Fruit fly (Drosophila melanogaster) whole organism, embryonic: ENCODE data around the gene CG42841.

Source experiments
- Abd-B ChIP-seq: fragments of 200-800 bp; sonication (Bioruptor generic); optimal IDR thresholded peaks from 2 replicates; lab custom pipeline; 2018; ENCODE audit warnings: missing biosample characterization, mild to moderate bottlenecking, missing genetic modification characterization, moderate library complexity
- Atf-2 ChIP-seq: fragments of 200-800 bp; sonication (Bioruptor generic); optimal IDR thresholded peaks from 2 replicates; lab custom pipeline; 2016; ENCODE audit warnings: missing biosample characterization, missing genetic modification characterization
- B-H2 ChIP-seq: fragments of 200-800 bp; sonication (Bioruptor generic); optimal IDR thresholded peaks from 2 replicates; lab custom pipeline; 2018; ENCODE audit warnings: missing biosample characterization, mild to moderate bottlenecking, missing genetic modification characterization
- CG10543 ChIP-seq: fragments of 200-800 bp; sonication (Bioruptor generic); optimal IDR thresholded peaks from 3 replicates; lab custom pipeline; 2017; ENCODE audit warnings: missing biosample characterization, mild to moderate bottlenecking, missing genetic modification characterization, moderate library complexity
- CG11247 ChIP-seq: fragments of 200-800 bp; sonication (Bioruptor generic); IDR thresholded peaks from 2 replicates; pipeline ENCODE4 v1.3.6; 2022; ENCODE audit warnings: missing biosample characterization, missing genetic modification characterization
- CG11695 ChIP-seq: fragments of 200-800 bp; sonication (Bioruptor generic); IDR thresholded peaks from 3 replicates; pipeline ENCODE4 v1.3.6; 2022; ENCODE audit warnings: missing biosample characterization, missing genetic modification characterization
- CG12236 ChIP-seq: fragments of 200-800 bp; sonication (Bioruptor generic); optimal IDR thresholded peaks from 2 replicates; lab custom pipeline; 2016; ENCODE audit warnings: missing biosample characterization, missing genetic modification characterization
- CG12391 ChIP-seq: fragments of 200-800 bp; sonication (Bioruptor generic); optimal IDR thresholded peaks from 3 replicates; lab custom pipeline; 2018; ENCODE audit warnings: missing biosample characterization, mild to moderate bottlenecking, missing genetic modification characterization, moderate library complexity
- CG12659 ChIP-seq: fragments of 200-800 bp; sonication (Bioruptor generic); optimal IDR thresholded peaks from 3 replicates; lab custom pipeline; 2017; ENCODE audit warnings: mild to moderate bottlenecking, missing biosample characterization, missing genetic modification reagents, missing genetic modification characterization
- CG18011 ChIP-seq: fragments of 200-800 bp; sonication (Bioruptor generic); optimal IDR thresholded peaks from 2 replicates; lab custom pipeline; 2017; ENCODE audit warnings: missing biosample characterization, missing genetic modification characterization, mild to moderate bottlenecking, moderate library complexity, missing genotype
- CG30020 ChIP-seq: fragments of 200-800 bp; optimal IDR thresholded peaks from 2 replicates; lab custom pipeline; 2019; ENCODE audit warnings: missing biosample characterization, mild to moderate bottlenecking, missing genetic modification characterization, moderate library complexity
- CG34224 ChIP-seq: fragments of 200-800 bp; sonication (Bioruptor generic); IDR thresholded peaks from 3 replicates; pipeline ENCODE4 v1.3.6; 2022; ENCODE audit warnings: missing biosample characterization, missing genetic modification characterization; ENCODE audit not compliant: partially characterized antibody
- CG6791 ChIP-seq: fragments of 200-800 bp; sonication (Bioruptor generic); IDR thresholded peaks from 3 replicates; pipeline ENCODE4 v1.3.6; 2022; ENCODE audit warnings: missing biosample characterization, missing genetic modification characterization; ENCODE audit not compliant: partially characterized antibody
- CG7786 ChIP-seq: fragments of 200-800 bp; sonication (Bioruptor generic); optimal IDR thresholded peaks from 2 replicates; lab custom pipeline; 2016; ENCODE audit warnings: missing biosample characterization, missing genetic modification characterization
- D19B ChIP-seq: fragments of 200-800 bp; sonication (Bioruptor generic); optimal IDR thresholded peaks from 2 replicates; lab custom pipeline; 2017; ENCODE audit warnings: missing biosample characterization, mild to moderate bottlenecking, missing genetic modification characterization
- Doc2 ChIP-seq: fragments of 200-800 bp; sonication (Bioruptor generic); IDR thresholded peaks from 2 replicates; pipeline ENCODE4 v1.3.6; 2022; ENCODE audit warnings: missing biosample characterization, missing genetic modification characterization
- Gug ChIP-seq: fragments of 200-800 bp; sonication (Bioruptor generic); IDR thresholded peaks from 4 replicates; pipeline ENCODE4 v1.3.6; 2022; ENCODE audit warnings: missing biosample characterization, missing genetic modification characterization
- Hey ChIP-seq: fragments of 200-800 bp; sonication (Bioruptor generic); optimal IDR thresholded peaks from 3 replicates; lab custom pipeline; 2018; ENCODE audit warnings: missing biosample characterization, mild to moderate bottlenecking, missing genetic modification characterization
- HmgZ ChIP-seq: fragments of 200-800 bp; sonication (Bioruptor generic); optimal IDR thresholded peaks from 2 replicates; lab custom pipeline; 2018; ENCODE audit warnings: missing biosample characterization, mild to moderate bottlenecking, missing genetic modification characterization
- MBD-R2 ChIP-seq: fragments of 200-800 bp; sonication (Bioruptor generic); IDR thresholded peaks from 2 replicates; pipeline ENCODE4 v1.3.6; 2022; ENCODE audit warnings: missing biosample characterization, missing genetic modification characterization
- Med ChIP-seq: fragments of 200-800 bp; sonication (Bioruptor generic); peaks from one replicate; lab custom pipeline; 2016; ENCODE audit warnings: missing biosample characterization, missing genetic modification characterization, mild to moderate bottlenecking, inconsistent platforms, moderate library complexity
- NC2β ChIP-seq: fragments of 200-800 bp; sonication (Bioruptor generic); optimal IDR thresholded peaks from 2 replicates; lab custom pipeline; 2016; ENCODE audit warnings: missing biosample characterization, missing genetic modification characterization
- NFAT ChIP-seq: fragments of 200-800 bp; sonication (Bioruptor generic); IDR thresholded peaks from 2 replicates; pipeline ENCODE4 v1.3.6; 2022; ENCODE audit warnings: missing biosample characterization, missing genetic modification characterization
- Pdp1 ChIP-seq, 2 experiments: fragments of 200-800 bp; sonication (Bioruptor generic); optimal IDR thresholded peaks; 3 replicates each; lab custom pipeline; 2016; ENCODE audit warnings: missing biosample characterization in 2 of 2, missing genetic modification characterization in 2 of 2, mild to moderate bottlenecking in 1 of 2, moderate library complexity in 1 of 2
- Scr ChIP-seq: fragments of 200-800 bp; sonication (Bioruptor generic); IDR thresholded peaks from 2 replicates; pipeline ENCODE4 v1.3.6; 2022; ENCODE audit warnings: missing biosample characterization, missing genetic modification characterization; ENCODE audit not compliant: partially characterized antibody
- Sox102F ChIP-seq: fragments of 200-800 bp; sonication (Bioruptor generic); optimal IDR thresholded peaks from 2 replicates; lab custom pipeline; 2018; ENCODE audit warnings: missing biosample characterization, mild to moderate bottlenecking, missing genetic modification characterization, moderate library complexity
- Trl ChIP-seq, 3 experiments: fragments of >200 bp in 2 of 3; fragments of 200-800 bp in 1 of 3; sonication (Bioruptor generic) in 1 of 3; optimal IDR thresholded peaks; 2 replicates in 1 of 3; 3 replicates in 2 of 3; lab custom pipeline; 2016 to 2017; ENCODE audit warnings: missing biosample characterization in 1 of 3, missing genetic modification characterization in 1 of 3
- crol ChIP-seq: fragments of 200-800 bp; sonication (Bioruptor generic); IDR thresholded peaks from 2 replicates; pipeline ENCODE4 v1.3.6; 2022; ENCODE audit warnings: missing biosample characterization, missing genetic modification characterization
- cwo ChIP-seq: fragments of 200-800 bp; sonication (Bioruptor generic); optimal IDR thresholded peaks from 3 replicates; lab custom pipeline; 2017; ENCODE audit warnings: missing biosample characterization, missing genetic modification characterization, mild to moderate bottlenecking, moderate library complexity, missing genetic modification reagents
- exex ChIP-seq: fragments of 200-800 bp; sonication (Bioruptor generic); optimal IDR thresholded peaks from 4 replicates; lab custom pipeline; 2018; ENCODE audit warnings: missing biosample characterization, mild to moderate bottlenecking, missing genetic modification characterization, moderate library complexity
- eyg ChIP-seq: fragments of 200-800 bp; sonication (Bioruptor generic); optimal IDR thresholded peaks from 3 replicates; lab custom pipeline; 2016; ENCODE audit warnings: missing biosample characterization, missing genetic modification characterization
- lbe ChIP-seq: fragments of 200-800 bp; sonication (Bioruptor generic); optimal IDR thresholded peaks from 2 replicates; lab custom pipeline; 2016; ENCODE audit warnings: missing biosample characterization, mild to moderate bottlenecking, missing genetic modification characterization
- mam ChIP-seq: fragments of 200-800 bp; sonication (Bioruptor generic); optimal IDR thresholded peaks from 3 replicates; lab custom pipeline; 2016; ENCODE audit warnings: missing biosample characterization, missing genetic modification characterization
- mirr ChIP-seq: fragments of 200-800 bp; sonication (Bioruptor generic); optimal IDR thresholded peaks from 3 replicates; lab custom pipeline; 2018; ENCODE audit warnings: missing biosample characterization, mild to moderate bottlenecking, missing genetic modification characterization
- oc ChIP-seq: fragments of 200-800 bp; sonication (Bioruptor generic); optimal IDR thresholded peaks from 2 replicates; lab custom pipeline; 2018; ENCODE audit warnings: missing biosample characterization, mild to moderate bottlenecking, missing genetic modification characterization, moderate library complexity
- otp ChIP-seq: fragments of 200-800 bp; sonication (Bioruptor generic); IDR thresholded peaks from 3 replicates; pipeline ENCODE4, ENCODE4 v1.3.6; 2022; ENCODE audit warnings: missing biosample characterization, missing genetic modification characterization
- pho ChIP-seq: fragments of 200-800 bp; sonication (Bioruptor generic); optimal IDR thresholded peaks from 2 replicates; lab custom pipeline; 2016; ENCODE audit warnings: missing biosample characterization, missing genetic modification characterization
- pum ChIP-seq: fragments of 200-800 bp; sonication (Bioruptor generic); optimal IDR thresholded peaks from 2 replicates; lab custom pipeline; 2016; ENCODE audit warnings: missing biosample characterization, missing genetic modification characterization
- ranshi ChIP-seq: fragments of 200-800 bp; sonication (Bioruptor generic); IDR thresholded peaks from 2 replicates; pipeline ENCODE4 v1.3.6; 2022; ENCODE audit warnings: missing biosample characterization, missing genetic modification characterization
- rib ChIP-seq: fragments of 200-800 bp; sonication (Bioruptor generic); IDR thresholded peaks from 2 replicates; pipeline ENCODE4 v1.3.6; 2022; ENCODE audit warnings: missing biosample characterization, missing genetic modification characterization
- slbo ChIP-seq: fragments of 200-800 bp; sonication (Bioruptor generic); IDR thresholded peaks from 2 replicates; pipeline ENCODE4 v1.3.6; 2022; ENCODE audit warnings: missing biosample characterization, missing genetic modification characterization
- sug ChIP-seq: fragments of 200-800 bp; optimal IDR thresholded peaks from 2 replicates; lab custom pipeline; 2019; ENCODE audit warnings: missing biosample characterization, mild to moderate bottlenecking, missing genetic modification characterization, moderate library complexity
- tin ChIP-seq: fragments of 200-800 bp; sonication (Bioruptor generic); optimal IDR thresholded peaks from 3 replicates; lab custom pipeline; 2016; ENCODE audit warnings: missing biosample characterization, missing genetic modification characterization
- trem ChIP-seq: fragments of 200-800 bp; optimal IDR thresholded peaks from 3 replicates; lab custom pipeline; 2019; ENCODE audit warnings: missing biosample characterization, mild to moderate bottlenecking, missing genetic modification characterization, moderate library complexity
- vvl ChIP-seq: fragments of 200-800 bp; sonication (Bioruptor generic); IDR thresholded peaks from 2 replicates; pipeline ENCODE4 v1.3.6; 2022; ENCODE audit warnings: missing biosample characterization, missing genetic modification characterization
- wor ChIP-seq: fragments of 200-800 bp; sonication (Bioruptor generic); IDR thresholded peaks from 2 replicates; pipeline ENCODE4 v1.3.6; 2022; ENCODE audit warnings: missing biosample characterization, missing genetic modification characterization

Gene CG42841

DNA sequence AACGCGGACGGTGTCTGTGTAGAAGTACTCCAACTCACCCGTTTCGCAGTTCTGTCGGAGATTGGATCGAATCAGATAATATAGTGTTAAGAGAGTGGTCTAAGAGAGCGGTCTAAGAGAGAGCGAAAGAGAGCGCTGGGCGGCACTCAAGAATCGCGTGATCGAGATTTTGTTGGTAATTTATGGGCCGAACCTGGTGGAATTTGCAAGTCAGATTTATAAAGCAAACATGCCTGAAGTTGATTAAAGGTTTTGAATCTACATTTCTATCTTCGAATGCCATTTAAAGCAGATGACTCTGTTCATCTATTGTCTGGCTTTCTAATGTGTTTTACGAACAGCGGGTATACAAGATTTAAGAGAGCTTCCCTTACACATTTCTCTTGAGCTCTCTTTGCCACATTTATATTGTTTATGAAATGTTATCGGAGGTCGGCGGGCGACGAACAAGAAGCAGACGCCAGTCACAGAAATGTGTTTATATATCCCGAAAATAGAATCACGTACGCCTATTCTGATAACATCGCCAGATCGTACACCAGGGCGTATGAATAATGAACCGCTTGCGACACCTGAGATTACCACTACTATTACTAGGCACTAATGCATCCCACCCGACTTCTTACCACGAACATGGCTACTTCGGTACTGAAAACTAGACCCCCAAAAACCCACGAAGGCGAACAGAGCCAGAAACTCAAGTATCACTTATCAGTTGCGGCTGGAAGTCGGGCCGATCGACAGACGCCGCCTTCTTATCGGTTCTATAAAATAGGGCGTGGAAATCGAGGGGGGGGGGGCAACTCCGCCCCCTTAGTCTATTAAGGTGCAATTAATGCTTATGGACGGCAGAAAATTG is 37.8 kb downstream of the CG42841 start (continued):
- TF ChIP-seq CG12391 (no peak), mirr (GFP tag; lab: Kevin White, UChicago) (peak; percentile 67), Scr (0 out of 2 replicates have a peak, but pooled peaks have one; percentile 22), Sox102F (no peak), Atf-2 (GFP tag; lab: Kevin White, UChicago) (no peak)
- TF ChIP-seq, all 482 proteins: peak for 51

DNA sequence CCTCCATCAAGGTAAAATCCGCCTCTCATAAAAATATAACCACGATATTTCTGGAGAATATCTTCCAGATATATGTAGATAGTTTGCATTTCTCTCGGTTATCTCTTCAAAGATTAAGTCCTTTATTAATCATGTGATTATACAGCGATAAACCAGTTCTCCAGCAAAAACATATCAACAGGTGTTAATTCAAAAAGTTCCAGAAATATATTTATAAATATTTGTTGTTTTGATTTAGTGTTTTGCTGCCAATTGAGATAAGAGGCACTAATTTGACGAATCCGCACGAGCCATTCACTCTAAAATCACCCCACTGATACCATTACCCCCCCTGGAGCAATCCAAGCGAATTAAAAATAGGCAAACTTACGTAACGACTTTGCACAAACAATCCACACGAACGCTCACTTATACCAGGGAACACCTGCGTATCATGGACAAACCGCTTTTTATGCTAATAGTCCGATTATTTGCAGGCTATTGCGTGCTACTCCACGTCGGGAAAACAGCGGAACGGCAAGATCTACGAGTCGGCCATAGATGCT is 40.8 kb downstream of the CG42841 start:
- TF ChIP-seq HmgZ (peak; percentile 10), rib (GFP tag; lab: Robert Waterston, UW) (peak; percentile 15; the same call in 1 of the 2 replicates), Pdp1 (GFP tag; optimal IDR thresholded peaks at IDR 0.05; lab: Kevin White, UChicago) (peak in 1 of 2 experiments; percentile 90), wor (GFP tag; lab: Robert Waterston, UW) (no peak), Med (GFP tag; lab: Kevin White, UChicago) (peak; percentile 63), pho (no peak), Hey (tag; lab: Kevin White, UChicago) (peak; percentile 84), B-H2 (peak; percentile 66), otp (GFP tag; lab: Robert Waterston, UW) (0 out of 3 replicates have a peak, but pooled peaks have one; percentile 37), ranshi (no peak), vvl (GFP tag; lab: Robert Waterston, UW) (peak; percentile 22; the same call in 1 of the 2 replicates), CG11695 (GFP tag; lab: Robert Waterston, UW) (no peak), CG34224 (no peak; the same call in 2 of the 3 replicates), cwo (GFP tag; lab: Kevin White, UChicago) (peak; percentile 49), CG18011 (GFP tag; lab: Kevin White, UChicago) (no peak), sug (tag; lab: Kevin White, UChicago) (peak; percentile 95), CG10543 (peak; percentile 77), MBD-R2 (GFP tag; lab: Robert Waterston, UW) (0 out of 2 replicates have a peak, but pooled peaks have one; percentile 10), CG12659 (GFP tag; lab: Kevin White, UChicago) (peak; percentile 8), NFAT (GFP tag; lab: Robert Waterston, UW) (no peak), Gug (GFP tag; lab: Robert Waterston, UW) (no peak), crol (GFP tag; lab: Robert Waterston, UW) (0 out of 2 replicates have a peak, but pooled peaks have one; percentile 34), exex (tag; lab: Kevin White, UChicago) (peak; percentile 74)

DNA sequence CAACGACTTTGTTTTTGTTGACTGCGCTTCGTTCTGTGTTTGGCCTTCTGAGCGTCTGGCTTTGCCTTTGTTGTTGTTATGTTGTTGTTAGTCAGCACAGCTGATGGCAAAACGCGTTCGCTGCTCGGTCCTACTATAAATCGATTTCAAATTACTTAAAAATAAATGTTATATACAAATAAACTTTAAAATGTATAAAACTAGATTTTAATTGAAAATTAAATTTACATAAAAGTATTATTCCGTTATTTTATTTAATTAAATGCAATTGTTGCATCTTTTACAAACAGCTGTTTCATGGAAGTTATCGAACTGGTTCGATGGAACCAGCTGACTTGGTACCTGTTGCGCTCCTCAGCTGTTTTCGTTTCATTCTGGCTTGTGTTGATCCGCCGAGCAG is 41.4 kb downstream of the CG42841 start, which contains the start of gene mv:
TSS of gene mv (minus strand) at position 80 of the 400 bp plus-strand sequence.
- TF ChIP-seq trem (tag; lab: Kevin White, UChicago) (peak; percentile 67), sug (tag; lab: Kevin White, UChicago) (no peak), CG6791 (no peak), tin (no peak), Trl (optimal IDR thresholded peaks at IDR 0.05; lab: Kevin White, UChicago) (no peak), Trl (GFP tag; optimal IDR thresholded peaks at IDR 0.05; lab: Kevin White, UChicago) (no peak), CG7786 (no peak), oc (tag; lab: Kevin White, UChicago) (no peak), Doc2 (no peak), mam (GFP tag; lab: Kevin White, UChicago) (no peak), CG30020 (tag; lab: Kevin White, UChicago) (no peak), D19B (GFP tag; lab: Kevin White, UChicago) (no peak), mirr (GFP tag; lab: Kevin White, UChicago) (no peak), Abd-B (GFP tag; lab: Kevin White, UChicago) (no peak), pum (GFP tag; lab: Kevin White, UChicago) (no peak), NC2β (no peak), eyg (GFP tag; lab: Kevin White, UChicago) (no peak), slbo (GFP tag; lab: Robert Waterston, UW) (no peak), CG12236 (GFP tag; lab: Kevin White, UChicago) (no peak), CG11247 (GFP tag; lab: Robert Waterston, UW) (no peak), lbe (GFP tag; lab: Kevin White, UChicago) (peak; percentile 49)
